Fruit fly (Drosophila melanogaster): Measurements from ENCODE around the gene Srrm1.

Gene Srrm1

DNA sequence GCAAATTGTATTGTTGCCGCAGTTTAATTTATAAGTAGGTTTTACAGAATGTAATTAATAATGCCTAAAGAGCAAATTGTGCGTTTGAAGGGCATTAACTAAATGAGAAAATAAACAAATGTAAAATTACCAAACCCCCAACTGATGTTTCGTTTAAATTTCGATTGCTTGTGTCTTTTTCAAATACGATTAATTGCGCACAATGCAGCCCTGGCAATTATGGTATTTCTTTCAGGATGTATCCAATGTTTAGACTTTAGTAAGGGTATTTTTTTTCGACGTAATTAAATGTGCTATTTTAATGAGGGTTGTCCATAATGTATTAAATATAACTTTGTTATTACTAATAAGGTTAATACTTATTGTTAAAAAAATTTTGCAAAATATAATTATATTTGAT is 4.2 kb downstream of the Srrm1 start (continued):
- TF ChIP-seq dm (GFP tag; optimal IDR thresholded peaks at IDR 0.05), result no peak
- TF ChIP-seq sima (GFP tag; optimal IDR thresholded peaks at IDR 0.05), result no peak
- TF ChIP-seq ci (GFP tag; IDR thresholded peaks at IDR 0.05), result no peak
- no peak for TF ChIP-seq Taf1 (GFP tag; IDR thresholded peaks at IDR 0.05)
- no peak for TF ChIP-seq CG3163 (GFP tag; optimal IDR thresholded peaks at IDR 0.05)
- TF ChIP-seq Myb (GFP tag; optimal IDR thresholded peaks at IDR 0.05), result peak; percentile 84
- no peak for TF ChIP-seq sob (GFP tag; IDR thresholded peaks at IDR 0.05)
- no peak for TF ChIP-seq gro (GFP tag; optimal IDR thresholded peaks at IDR 0.05)
- TF ChIP-seq wor (GFP tag; IDR thresholded peaks at IDR 0.05), result no peak
- TF ChIP-seq CG3995 (GFP tag; optimal IDR thresholded peaks at IDR 0.05), result no peak
- TF ChIP-seq Dip3 (GFP tag; optimal IDR thresholded peaks at IDR 0.05), result no peak
- no peak for TF ChIP-seq bowl (GFP tag; IDR thresholded peaks at IDR 0.05)
- no peak for TF ChIP-seq Six4 (GFP tag; optimal IDR thresholded peaks at IDR 0.05)
- no peak for TF ChIP-seq CG4424 (GFP tag; optimal IDR thresholded peaks at IDR 0.05)
- no peak for TF ChIP-seq CG1647 (GFP tag; optimal IDR thresholded peaks at IDR 0.05)
- no peak for TF ChIP-seq CG30020 (tag; optimal IDR thresholded peaks at IDR 0.05)
- no peak for TF ChIP-seq so (GFP tag; IDR thresholded peaks at IDR 0.05)
- TF ChIP-seq CG12299 (tag; optimal IDR thresholded peaks at IDR 0.05), result no peak
- TF ChIP-seq CG2712 (tag; optimal IDR thresholded peaks at IDR 0.05), result peak; percentile 9
- no peak for TF ChIP-seq Ets97D (GFP tag; optimal IDR thresholded peaks at IDR 0.05)
- no peak for TF ChIP-seq HHEX (GFP tag; optimal IDR thresholded peaks at IDR 0.05)
- no peak for TF ChIP-seq dpn (GFP tag; optimal IDR thresholded peaks at IDR 0.05)
- TF ChIP-seq Fer2 (tag; optimal IDR thresholded peaks at IDR 0.05), result no peak
- no peak for TF ChIP-seq CG10366 (GFP tag; IDR thresholded peaks at IDR 0.05)
- peak; percentile 30 for TF ChIP-seq gfzf (GFP tag; optimal IDR thresholded peaks at IDR 0.05)
- no peak for TF ChIP-seq MESR4 (GFP tag; optimal IDR thresholded peaks at IDR 0.05)
- TF ChIP-seq CG13287 (GFP tag; IDR thresholded peaks at IDR 0.05; ENCODE audit: partially characterized antibody), result no peak
- TF ChIP-seq CG11504 (tag; optimal IDR thresholded peaks at IDR 0.05), result no peak
- TF ChIP-seq kay (GFP tag; optimal IDR thresholded peaks at IDR 0.05), result no peak
- TF ChIP-seq pnt (GFP tag; optimal IDR thresholded peaks at IDR 0.05), result no peak
- TF ChIP-seq CG31365 (tag; optimal IDR thresholded peaks at IDR 0.05), result no peak
- TF ChIP-seq CG12219 (GFP tag; optimal IDR thresholded peaks at IDR 0.05), result no peak
- no peak for TF ChIP-seq CG31224 (GFP tag; IDR thresholded peaks at IDR 0.05)
- no peak for TF ChIP-seq ash1 (GFP tag; optimal IDR thresholded peaks at IDR 0.05)
- no peak for TF ChIP-seq klu (GFP tag; IDR thresholded peaks at IDR 0.05)
- no peak for TF ChIP-seq exex (tag; optimal IDR thresholded peaks at IDR 0.05)
- TF ChIP-seq Deaf1 (tag; optimal IDR thresholded peaks at IDR 0.05), result no peak
- no peak for TF ChIP-seq Stat92E (GFP tag; optimal IDR thresholded peaks at IDR 0.05)
- TF ChIP-seq CG7987 (GFP tag; optimal IDR thresholded peaks at IDR 0.05), result no peak
- no peak for TF ChIP-seq Ssrp (tag; optimal IDR thresholded peaks at IDR 0.05)
- no peak for TF ChIP-seq jigr1 (GFP tag; IDR thresholded peaks at IDR 0.05)
- TF ChIP-seq CG15514 (GFP tag; optimal IDR thresholded peaks at IDR 0.05), result peak; percentile 9
- no peak for TF ChIP-seq Bteb2 (GFP tag; optimal IDR thresholded peaks at IDR 0.05)
- TF ChIP-seq corto (GFP tag; optimal IDR thresholded peaks at IDR 0.05), result no peak
- TF ChIP-seq CG14014 (GFP tag; IDR thresholded peaks at IDR 0.05), result no peak
- no peak for TF ChIP-seq pho (GFP tag; optimal IDR thresholded peaks at IDR 0.05)
- TF ChIP-seq sc (optimal IDR thresholded peaks at IDR 0.05), result no peak
- TF ChIP-seq sc (GFP tag; optimal IDR thresholded peaks at IDR 0.05), result no peak
- TF ChIP-seq hth (optimal IDR thresholded peaks at IDR 0.05), result no peak
- TF ChIP-seq CG18764 (GFP tag; optimal IDR thresholded peaks at IDR 0.05), result no peak
- no peak for TF ChIP-seq CG6689 (GFP tag; IDR thresholded peaks at IDR 0.05)
- no peak for TF ChIP-seq CG18262 (tag; optimal IDR thresholded peaks at IDR 0.05)
- peak; percentile 38 for TF ChIP-seq CG1603 (tag; optimal IDR thresholded peaks at IDR 0.05)
